Worm (Caenorhabditis elegans): Measurements from ENCODE around the gene pst-1.

- TF ChIP-seq tra-4 (tag; optimal IDR thresholded peaks at IDR 0.05) (no peak), hmbx-1 (tag; optimal IDR thresholded peaks at IDR 0.05) (no peak), ceh-36 (tag; optimal IDR thresholded peaks at IDR 0.05) (no peak), hnd-1 (tag; optimal IDR thresholded peaks at IDR 0.05) (no peak), flt-1 (GFP tag; IDR thresholded peaks at IDR 0.05) (no peak), ama-1 (optimal IDR thresholded peaks at IDR 0.05) (no peak), aly-1 (tag; optimal IDR thresholded peaks at IDR 0.05) (no peak), F13C5.2 (tag; optimal IDR thresholded peaks at IDR 0.05) (no peak), tbx-11 (GFP tag; IDR thresholded peaks at IDR 0.05) (no peak), sea-1 (GFP tag; conservative IDR thresholded peaks at IDR 0.05) (no peak), scrt-1 (GFP tag; IDR thresholded peaks at IDR 0.05) (no peak), B0310.2 (tag; optimal IDR thresholded peaks at IDR 0.05) (no peak), ceh-13 (GFP tag; optimal IDR thresholded peaks at IDR 0.05) (no peak)
Measured at ce11 chrV:5916862-5917261, 26.4 kb upstream of the pst-1 start.

All from whole organism, early embryonic.